Fruit fly (Drosophila melanogaster): Measurements from ENCODE around the gene CG17294.

CG17294 gene

dm6 chr2L:8420259-8420930 is 43.6 kb downstream of the CG17294 start (continued):
- no peak for TF ChIP-seq CG15011 (GFP tag; optimal IDR thresholded peaks at IDR 0.05)
- TF ChIP-seq Med (GFP tag) = peak; percentile 62
- TF ChIP-seq pros (GFP tag; optimal IDR thresholded peaks at IDR 0.05) = no peak
- no peak for TF ChIP-seq CG7786 (GFP tag; optimal IDR thresholded peaks at IDR 0.05)
- peak; percentile 5 for TF ChIP-seq az2 (GFP tag; optimal IDR thresholded peaks at IDR 0.05)
- no peak for TF ChIP-seq CG34224 (GFP tag; IDR thresholded peaks at IDR 0.05; ENCODE audit: partially characterized antibody)
- TF ChIP-seq otp (GFP tag; IDR thresholded peaks at IDR 0.05) = no peak
- TF ChIP-seq jumu (GFP tag; optimal IDR thresholded peaks at IDR 0.05) = no peak
- no peak for TF ChIP-seq sim (GFP tag; IDR thresholded peaks at IDR 0.05)
- no peak for TF ChIP-seq CkIIα-i1 (GFP tag; IDR thresholded peaks at IDR 0.05)
- TF ChIP-seq CG12391 (tag; optimal IDR thresholded peaks at IDR 0.05) = peak; percentile 24
- TF ChIP-seq tll (GFP tag; optimal IDR thresholded peaks at IDR 0.05) = no peak
- TF ChIP-seq CG7372 (GFP tag; IDR thresholded peaks at IDR 0.05) = no peak
- TF ChIP-seq Oli (tag; optimal IDR thresholded peaks at IDR 0.05) = peak; percentile 17
- TF ChIP-seq yki (optimal IDR thresholded peaks at IDR 0.05) = peak; percentile 14
- peak; percentile 6; the same call in 1 of the 2 replicates for TF ChIP-seq CG9932 (GFP tag; IDR thresholded peaks at IDR 0.05)
- TF ChIP-seq crc (GFP tag; optimal IDR thresholded peaks at IDR 0.05) = no peak
- TF ChIP-seq nerfin-1 (tag; optimal IDR thresholded peaks at IDR 0.05) = no peak
- peak; percentile 8 for TF ChIP-seq CG15269 (tag; optimal IDR thresholded peaks at IDR 0.05)
- TF ChIP-seq row (GFP tag; IDR thresholded peaks at IDR 0.05) = peak; percentile 42; the same call in 2 of the 3 replicates
- TF ChIP-seq CG12659 (GFP tag; optimal IDR thresholded peaks at IDR 0.05) = peak; percentile 3
- TF ChIP-seq lola (GFP tag; optimal IDR thresholded peaks at IDR 0.05) = no peak
- TF ChIP-seq CG32772 (GFP tag; IDR thresholded peaks at IDR 0.05) = no peak
- no peak for TF ChIP-seq fd102C (GFP tag; optimal IDR thresholded peaks at IDR 0.05)
- peak; percentile 13 for TF ChIP-seq Sox102F (GFP tag; optimal IDR thresholded peaks at IDR 0.05)
- TF ChIP-seq Rfx (GFP tag; IDR thresholded peaks at IDR 0.05) = peak; percentile 27; the same call in 1 of the 2 replicates
- TF ChIP-seq CG1647 (GFP tag; optimal IDR thresholded peaks at IDR 0.05) = no peak
- TF ChIP-seq CG12299 (tag; optimal IDR thresholded peaks at IDR 0.05) = no peak
- TF ChIP-seq Ptx1 (GFP tag; IDR thresholded peaks at IDR 0.05) = no peak
- no peak for TF ChIP-seq pzg (GFP tag; optimal IDR thresholded peaks at IDR 0.05)
- no peak for TF ChIP-seq CG17186 (GFP tag; optimal IDR thresholded peaks at IDR 0.05)
- TF ChIP-seq CG7963 (GFP tag; IDR thresholded peaks at IDR 0.05; ENCODE audit: partially characterized antibody) = no peak
- no peak for TF ChIP-seq Awh (GFP tag; IDR thresholded peaks at IDR 0.05)
- no peak for TF ChIP-seq CG11723 (GFP tag; optimal IDR thresholded peaks at IDR 0.05)
- TF ChIP-seq zfh1 (GFP tag; IDR thresholded peaks at IDR 0.05) = no peak
- peak; percentile 8 for TF ChIP-seq grau (tag; optimal IDR thresholded peaks at IDR 0.05)
- 0 out of 2 replicates have a peak, but pooled peaks have one; percentile 28 for TF ChIP-seq CG4360 (GFP tag; IDR thresholded peaks at IDR 0.05)
- no peak for TF ChIP-seq Dad (GFP tag; optimal IDR thresholded peaks at IDR 0.05)
- TF ChIP-seq CG11504 (tag; optimal IDR thresholded peaks at IDR 0.05) = peak; percentile 34
- TF ChIP-seq chm (GFP tag; IDR thresholded peaks at IDR 0.05) = peak; percentile 31; the same call in 1 of the 2 replicates
- no peak for TF ChIP-seq shn (GFP tag; optimal IDR thresholded peaks at IDR 0.05)
- no peak for TF ChIP-seq NFAT (GFP tag; IDR thresholded peaks at IDR 0.05)
- TF ChIP-seq sens (GFP tag) = peak; percentile 77
- no peak for TF ChIP-seq BtbVII (GFP tag; optimal IDR thresholded peaks at IDR 0.05)
- no peak for TF ChIP-seq CG4707 (GFP tag; optimal IDR thresholded peaks at IDR 0.05)
- TF ChIP-seq CG13424 (tag; optimal IDR thresholded peaks at IDR 0.05) = no peak
